Worm (Caenorhabditis elegans): ENCODE data around the gene F10E7.5.

ce11 chrII:7111012-7111656 lies 644 bp upstream of the F10E7.5 start:
- TF ChIP-seq flt-1 (GFP tag; IDR thresholded peaks at IDR 0.05) (no peak), ama-1 (optimal IDR thresholded peaks at IDR 0.05) (no peak), hmbx-1 (tag; optimal IDR thresholded peaks at IDR 0.05) (no peak), pes-1 (GFP tag; IDR thresholded peaks at IDR 0.05) (no peak), ceh-13 (GFP tag; optimal IDR thresholded peaks at IDR 0.05) (no peak), scrt-1 (GFP tag; IDR thresholded peaks at IDR 0.05) (no peak), hnd-1 (tag; optimal IDR thresholded peaks at IDR 0.05) (no peak), F13C5.2 (tag; optimal IDR thresholded peaks at IDR 0.05) (no peak), sea-1 (GFP tag; conservative IDR thresholded peaks at IDR 0.05) (no peak), B0310.2 (tag; optimal IDR thresholded peaks at IDR 0.05) (no peak), ets-7 (tag; optimal IDR thresholded peaks at IDR 0.05) (no peak), aly-1 (tag; optimal IDR thresholded peaks at IDR 0.05) (no peak), tra-4 (tag; optimal IDR thresholded peaks at IDR 0.05) (no peak), tbx-11 (GFP tag; IDR thresholded peaks at IDR 0.05) (no peak)

Data from whole organism, early embryonic.